Worm (Caenorhabditis elegans) whole organism, L2 larva: Measurements from ENCODE around the gene cat-1.
A peak's percentile ranks its signal among the peaks of the same experiment; 100 is the strongest.

Experiments used
- C34F6.9 ChIP-seq: fragments of 150-350 bp; optimal IDR thresholded peaks from 2 replicates; lab custom pipeline; 2014; ENCODE audit warnings: missing biosample characterization, missing genetic modification characterization
- F13H6.1 ChIP-seq: sonication (generic microtip); optimal IDR thresholded peaks from 2 replicates; lab custom pipeline; 2016; ENCODE audit warnings: missing genetic modification characterization, missing compliant biosample characterization
- R02D3.7 ChIP-seq: fragments of 150-350 bp; optimal IDR thresholded peaks from 2 replicates; lab custom pipeline; 2014; ENCODE audit warnings: missing biosample characterization, missing genetic modification characterization
- Y55F3AM.14 ChIP-seq: fragments of 200-800 bp; sonication (Bioruptor generic); optimal IDR thresholded peaks from 2 replicates; lab custom pipeline; 2018; ENCODE audit warnings: mild to moderate bottlenecking, missing genetic modification characterization, missing compliant biosample characterization
- alr-1 ChIP-seq: fragments of 150-350 bp; optimal IDR thresholded peaks from 2 replicates; lab custom pipeline; 2014; ENCODE audit warnings: missing biosample characterization, missing genetic modification characterization
- ceh-16 ChIP-seq: fragments of 150-350 bp; optimal IDR thresholded peaks from 2 replicates; lab custom pipeline; 2014; ENCODE audit warnings: missing biosample characterization, missing genetic modification characterization
- crh-2 ChIP-seq: sonication (generic microtip); optimal IDR thresholded peaks from 2 replicates; lab custom pipeline; 2017; ENCODE audit warnings: missing biosample characterization, missing genetic modification characterization
- dmd-4 ChIP-seq: sonication (generic microtip); optimal IDR thresholded peaks from 2 replicates; lab custom pipeline; 2017; ENCODE audit warnings: missing biosample characterization, missing genetic modification characterization
- elt-1 ChIP-seq: fragments of 150-350 bp; optimal IDR thresholded peaks from 2 replicates; lab custom pipeline; 2014; ENCODE audit warnings: missing biosample characterization, missing genetic modification characterization
- elt-3 ChIP-seq: sonication (generic microtip); optimal IDR thresholded peaks from 2 replicates; lab custom pipeline; 2017; ENCODE audit warnings: missing biosample characterization, missing genetic modification characterization
- fos-1 ChIP-seq: fragments of 150-350 bp; optimal IDR thresholded peaks from 2 replicates; lab custom pipeline; 2014; ENCODE audit warnings: missing biosample characterization, missing genetic modification characterization
- gmeb-1 ChIP-seq: fragments of 150-350 bp; optimal IDR thresholded peaks from 2 replicates; lab custom pipeline; 2014; ENCODE audit warnings: missing biosample characterization, missing genetic modification characterization
- lin-11 ChIP-seq: fragments of 150-350 bp; sonication (generic microtip); optimal IDR thresholded peaks from 2 replicates; lab custom pipeline; 2014; ENCODE audit warnings: missing biosample characterization, missing genetic modification characterization, inconsistent platforms, mixed read lengths
- lin-13 ChIP-seq: fragments of 150-350 bp; optimal IDR thresholded peaks from 2 replicates; lab custom pipeline; 2014; ENCODE audit warnings: missing biosample characterization, missing genetic modification reagents, missing genetic modification characterization
- lin-39 ChIP-seq: fragments of 150-350 bp; optimal IDR thresholded peaks from 2 replicates; lab custom pipeline; 2014; ENCODE audit warnings: missing biosample characterization, missing genetic modification reagents, missing genetic modification characterization
- lsy-2 ChIP-seq, 2 experiments: fragments of 150-350 bp in 1 of 2; sonication (generic microtip) in 1 of 2; optimal IDR thresholded peaks; 2 replicates each; lab custom pipeline; 2014 to 2017; ENCODE audit warnings: missing biosample characterization in 2 of 2, missing genetic modification characterization in 2 of 2
- mab-5 ChIP-seq: fragments of 150-350 bp; optimal IDR thresholded peaks from 2 replicates; lab custom pipeline; 2014; ENCODE audit warnings: missing biosample characterization, missing genetic modification characterization
- mbf-1 ChIP-seq: sonication (generic microtip); optimal IDR thresholded peaks from 2 replicates; lab custom pipeline; 2017; ENCODE audit warnings: missing biosample characterization, missing genetic modification characterization
- mdl-1 ChIP-seq, 2 experiments: fragments of 150-350 bp in 1 of 2; sonication (generic microtip) in 1 of 2; optimal IDR thresholded peaks; 2 replicates each; lab custom pipeline; 2017; ENCODE audit warnings: missing biosample characterization in 2 of 2, missing genetic modification characterization in 2 of 2
- nhr-11 ChIP-seq: fragments of 150-350 bp; optimal IDR thresholded peaks from 2 replicates; lab custom pipeline; 2014; ENCODE audit warnings: missing biosample characterization, missing genetic modification characterization
- nhr-12 ChIP-seq: fragments of 150-350 bp; optimal IDR thresholded peaks from 2 replicates; lab custom pipeline; 2014; ENCODE audit warnings: missing biosample characterization, missing genetic modification characterization
- nhr-129 ChIP-seq: fragments of 150-350 bp; optimal IDR thresholded peaks from 2 replicates; lab custom pipeline; 2014; ENCODE audit warnings: missing biosample characterization, missing genetic modification characterization
- nhr-21 ChIP-seq: fragments of 150-350 bp; optimal IDR thresholded peaks from 2 replicates; lab custom pipeline; 2014; ENCODE audit warnings: missing biosample characterization, missing genetic modification characterization
- nhr-23 ChIP-seq: fragments of 150-350 bp; optimal IDR thresholded peaks from 2 replicates; lab custom pipeline; 2014; ENCODE audit warnings: missing biosample characterization, missing genetic modification reagents, missing genetic modification characterization
- nhr-25 ChIP-seq: fragments of 150-350 bp; sonication (generic microtip); optimal IDR thresholded peaks from 3 replicates; lab custom pipeline; 2014; ENCODE audit warnings: missing biosample characterization, missing genetic modification characterization
- nhr-6 ChIP-seq: fragments of 150-350 bp; optimal IDR thresholded peaks from 2 replicates; lab custom pipeline; 2014; ENCODE audit warnings: missing biosample characterization, missing genetic modification characterization
- nhr-77 ChIP-seq: fragments of 150-350 bp; optimal IDR thresholded peaks from 2 replicates; lab custom pipeline; 2014; ENCODE audit warnings: missing biosample characterization, missing genetic modification characterization
- peb-1 ChIP-seq: fragments of 150-350 bp; optimal IDR thresholded peaks from 2 replicates; lab custom pipeline; 2014; ENCODE audit warnings: missing biosample characterization, missing genetic modification characterization
- sem-4 ChIP-seq: fragments of 150-350 bp; optimal IDR thresholded peaks from 2 replicates; lab custom pipeline; 2014; ENCODE audit warnings: missing biosample characterization, missing genetic modification reagents, missing genetic modification characterization
- skn-1 ChIP-seq: sonication (generic microtip); optimal IDR thresholded peaks from 2 replicates; lab custom pipeline; 2017; ENCODE audit warnings: missing biosample characterization, missing genetic modification characterization
- sma-3 ChIP-seq: sonication (generic microtip); optimal IDR thresholded peaks from 2 replicates; lab custom pipeline; 2016; ENCODE audit warnings: missing genetic modification reagents, missing genetic modification characterization, missing compliant biosample characterization
- sma-9 ChIP-seq, 2 experiments: fragments of 150-350 bp in 1 of 2; sonication (generic microtip) in 1 of 2; optimal IDR thresholded peaks; 2 replicates each; lab custom pipeline; 2014 to 2016; ENCODE audit warnings: missing genetic modification characterization in 2 of 2, mild to moderate bottlenecking in 1 of 2, missing biosample characterization in 1 of 2, missing compliant biosample characterization in 1 of 2, missing genetic modification reagents in 1 of 2, moderate library complexity in 1 of 2
- unc-55 ChIP-seq: fragments of 150-350 bp; sonication (generic microtip); optimal IDR thresholded peaks from 3 replicates; lab custom pipeline; 2014; ENCODE audit warnings: missing biosample characterization, missing genetic modification reagents, missing genetic modification characterization
- unc-62 ChIP-seq: fragments of 150-350 bp; optimal IDR thresholded peaks from 2 replicates; lab custom pipeline; 2014; ENCODE audit warnings: missing biosample characterization, missing genetic modification reagents, missing genetic modification characterization
- zag-1 ChIP-seq: fragments of 150-350 bp; optimal IDR thresholded peaks from 2 replicates; lab custom pipeline; 2014; ENCODE audit warnings: missing biosample characterization, missing genetic modification characterization
- ztf-1 ChIP-seq: fragments of 200-800 bp; sonication (Bioruptor generic); conservative IDR thresholded peaks from 2 replicates; pipeline ENCODE4 v1.3.6; 2022; ENCODE audit warnings: missing genetic modification characterization, missing compliant biosample characterization
- ztf-11 ChIP-seq: sonication (generic microtip); optimal IDR thresholded peaks from 2 replicates; lab custom pipeline; 2017; ENCODE audit warnings: missing biosample characterization, missing genetic modification characterization
- ztf-4 ChIP-seq: fragments of 150-350 bp; optimal IDR thresholded peaks from 2 replicates; lab custom pipeline; 2014; ENCODE audit warnings: missing biosample characterization, missing genetic modification characterization

Gene cat-1

DNA sequence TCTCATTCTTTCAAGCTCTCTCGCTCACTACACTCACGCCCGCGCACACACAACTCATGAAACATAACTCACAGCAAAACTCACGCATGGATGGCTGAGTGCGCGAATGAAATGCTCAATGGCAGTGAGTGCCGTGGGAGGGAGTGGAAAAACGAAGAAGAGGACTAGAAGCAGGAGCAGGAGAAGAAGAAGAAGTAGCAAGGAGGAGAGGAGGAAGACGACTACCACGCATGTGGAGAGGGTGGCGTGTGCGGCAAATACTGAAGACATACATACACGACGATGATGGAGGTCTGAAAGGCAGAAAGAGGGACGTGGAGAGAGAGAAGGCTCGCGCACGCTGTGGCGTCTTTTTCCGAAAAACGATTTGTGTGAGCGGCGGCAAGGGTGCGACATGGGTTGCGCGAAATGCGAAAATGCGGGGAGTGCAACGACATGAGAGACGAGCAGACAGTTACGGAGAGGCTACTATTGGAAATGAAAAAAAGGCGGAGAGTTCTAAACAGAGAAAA lies 18.5 kb upstream of the cat-1 start (continued):
- no peak for TF ChIP-seq R02D3.7 (tag; lab: Kevin White, UChicago)
- peak; percentile 83 for TF ChIP-seq crh-2 (tag; lab: Kevin White, UChicago)
- TF ChIP-seq sem-4 (tag; lab: Kevin White, UChicago) = peak; percentile 22
- no peak for TF ChIP-seq mbf-1 (tag; lab: Kevin White, UChicago)
- TF ChIP-seq sma-9 (GFP tag; optimal IDR thresholded peaks at IDR 0.05; lab: Kevin White, UChicago) = peak; percentile 32
- no peak for TF ChIP-seq sma-9 (tag; optimal IDR thresholded peaks at IDR 0.05; lab: Kevin White, UChicago)
- peak; percentile 77 for TF ChIP-seq C34F6.9 (tag; lab: Kevin White, UChicago)
- TF ChIP-seq Y55F3AM.14 (GFP tag; lab: Kevin White, UChicago) = peak; percentile 53
- peak; percentile 71 to 80 for TF ChIP-seq mdl-1 (tag; optimal IDR thresholded peaks at IDR 0.05; lab: Kevin White, UChicago)
- TF ChIP-seq ztf-4 (tag; lab: Kevin White, UChicago) = no peak
- no peak for TF ChIP-seq nhr-23 (tag; lab: Kevin White, UChicago)
- TF ChIP-seq nhr-21 (tag; lab: Kevin White, UChicago) = no peak
- TF ChIP-seq nhr-25 (tag; lab: Kevin White, UChicago) = no peak
- TF ChIP-seq elt-1 (tag; lab: Kevin White, UChicago) = no peak
- TF ChIP-seq lin-11 (tag; lab: Kevin White, UChicago) = peak; percentile 82
- TF ChIP-seq alr-1 (tag; lab: Kevin White, UChicago) = no peak
- TF ChIP-seq ztf-11 (tag; lab: Kevin White, UChicago) = no peak
- TF ChIP-seq unc-62 (GFP tag; lab: Kevin White, UChicago) = no peak
- TF ChIP-seq nhr-77 (tag; lab: Kevin White, UChicago) = no peak
- TF ChIP-seq ceh-16 (tag; lab: Kevin White, UChicago) = no peak

- no peak for TF ChIP-seq sma-3 (GFP tag; lab: Kevin White, UChicago)
- TF ChIP-seq nhr-11 (tag; lab: Kevin White, UChicago) = no peak
- TF ChIP-seq unc-55 = no peak
- no peak for TF ChIP-seq nhr-6 (tag; lab: Kevin White, UChicago)
- TF ChIP-seq ztf-11 (tag; lab: Kevin White, UChicago) = no peak
- TF ChIP-seq gmeb-1 (tag; lab: Kevin White, UChicago) = no peak
- TF ChIP-seq ztf-4 (tag; lab: Kevin White, UChicago) = no peak
- no peak for TF ChIP-seq sem-4 (tag; lab: Kevin White, UChicago)
- TF ChIP-seq nhr-23 (tag; lab: Kevin White, UChicago) = no peak
- TF ChIP-seq ztf-1 (GFP tag; lab: Robert Waterston, UW) = no peak
- TF ChIP-seq peb-1 (tag; lab: Kevin White, UChicago) = no peak
- TF ChIP-seq nhr-12 (tag; lab: Kevin White, UChicago) = no peak
- TF ChIP-seq mab-5 (tag; lab: Kevin White, UChicago) = no peak
- TF ChIP-seq fos-1 (tag; lab: Kevin White, UChicago) = no peak
- no peak for TF ChIP-seq dmd-4
- no peak for TF ChIP-seq nhr-129 (tag; lab: Kevin White, UChicago)
- no peak for TF ChIP-seq F13H6.1
- TF ChIP-seq, all 48 proteins: peak for 0
These were observed 15.6 kb upstream of the cat-1 start for ce11 chrX:5726160-5726559.

ce11 chrX:5724544-5724943 lies 14.0 kb upstream of the cat-1 start:
- TF ChIP-seq zag-1 (tag; lab: Kevin White, UChicago) = no peak
- no peak for TF ChIP-seq elt-3
- no peak for TF ChIP-seq nhr-21 (tag; lab: Kevin White, UChicago)
- no peak for TF ChIP-seq sma-9 (GFP tag; optimal IDR thresholded peaks at IDR 0.05; lab: Kevin White, UChicago)
- no peak for TF ChIP-seq sma-9 (tag; optimal IDR thresholded peaks at IDR 0.05; lab: Kevin White, UChicago)
- TF ChIP-seq skn-1 (tag; lab: Kevin White, UChicago) = no peak
- TF ChIP-seq nhr-23 (tag; lab: Kevin White, UChicago) = no peak
- TF ChIP-seq lin-13 (GFP tag; lab: Kevin White, UChicago) = no peak
- TF ChIP-seq lin-11 (tag; lab: Kevin White, UChicago) = no peak
- TF ChIP-seq lin-39 = no peak
- TF ChIP-seq mbf-1 (tag; lab: Kevin White, UChicago) = no peak
- no peak for TF ChIP-seq nhr-77 (tag; lab: Kevin White, UChicago)
- no peak for TF ChIP-seq lsy-2 (tag; optimal IDR thresholded peaks at IDR 0.05; lab: Kevin White, UChicago)
- no peak for TF ChIP-seq nhr-6 (tag; lab: Kevin White, UChicago)
- no peak for TF ChIP-seq peb-1 (tag; lab: Kevin White, UChicago)
- no peak for TF ChIP-seq mab-5 (tag; lab: Kevin White, UChicago)
- no peak for TF ChIP-seq unc-62 (GFP tag; lab: Kevin White, UChicago)
- TF ChIP-seq sma-3 (GFP tag; lab: Kevin White, UChicago) = no peak
- no peak for TF ChIP-seq unc-55
- no peak for TF ChIP-seq ztf-1 (GFP tag; lab: Robert Waterston, UW)
